Fruit fly (Drosophila melanogaster) whole organism, wandering third instar larva: ENCODE results near the gene CG6873.

Experiments used
- Dfd ChIP-seq: fragments of >200 bp; optimal IDR thresholded peaks from 2 replicates; lab custom pipeline; 2017; ENCODE audit warnings: missing biosample characterization, missing genetic modification characterization
- HLH106 ChIP-seq: fragments of 200-800 bp; optimal IDR thresholded peaks from 3 replicates; lab custom pipeline; 2019; ENCODE audit warnings: missing biosample characterization, mild to moderate bottlenecking, missing genetic modification characterization, moderate library complexity
- Hr78 ChIP-seq: fragments of >200 bp; optimal IDR thresholded peaks from 2 replicates; lab custom pipeline; 2017; ENCODE audit warnings: missing biosample characterization, missing genetic modification characterization
- Rel ChIP-seq, 2 experiments: fragments of 200-800 bp; sonication (Bioruptor generic) in 1 of 2; optimal IDR thresholded peaks; 2 replicates in 1 of 2; 3 replicates in 1 of 2; lab custom pipeline; 2016 to 2019; ENCODE audit warnings: mild to moderate bottlenecking in 2 of 2, missing biosample characterization in 2 of 2, missing genetic modification characterization in 2 of 2, moderate library complexity in 1 of 2
- br ChIP-seq: fragments of 200-800 bp; sonication (Bioruptor generic); optimal IDR thresholded peaks from 2 replicates; lab custom pipeline; 2016; ENCODE audit warnings: missing biosample characterization, missing genetic modification characterization
- lola ChIP-seq: fragments of >200 bp; optimal IDR thresholded peaks from 2 replicates; lab custom pipeline; 2017; ENCODE audit warnings: missing biosample characterization, missing genetic modification characterization
- pan ChIP-seq: fragments of >200 bp; optimal IDR thresholded peaks from 2 replicates; lab custom pipeline; 2017
- sage ChIP-seq: fragments of 200-800 bp; sonication (Bioruptor generic); optimal IDR thresholded peaks from 2 replicates; lab custom pipeline; 2016; ENCODE audit warnings: missing biosample characterization, mild to moderate bottlenecking, missing genetic modification characterization
- usp ChIP-seq: fragments of >200 bp; optimal IDR thresholded peaks from 2 replicates; lab custom pipeline; 2017; ENCODE audit warnings: missing biosample characterization, missing genetic modification characterization

- TF ChIP-seq Hr78 (GFP tag; lab: Kevin White, UChicago) (no peak), Dfd (GFP tag; lab: Kevin White, UChicago) (no peak), usp (no peak), pan (lab: Kevin White, UChicago) (no peak), HLH106 (tag; lab: Kevin White, UChicago) (no peak), br (GFP tag; lab: Kevin White, UChicago) (no peak), sage (GFP tag; lab: Kevin White, UChicago) (no peak), Rel (GFP tag; optimal IDR thresholded peaks at IDR 0.05; lab: Kevin White, UChicago) (no peak), Rel (tag; optimal IDR thresholded peaks at IDR 0.05; lab: Kevin White, UChicago) (no peak), lola (GFP tag; lab: Kevin White, UChicago) (no peak)
These were observed 13.4 kb downstream of the CG6873 start, which contains the start of gene CCKLR-17D1 for dm6 chrX:18726270-18726669.
